Worm (Caenorhabditis elegans): ENCODE results near the gene Y7A5A.24.

- TF ChIP-seq nhr-28 (tag; optimal IDR thresholded peaks at IDR 0.05) (no peak), ama-1 (optimal IDR thresholded peaks at IDR 0.05) (no peak), ztf-11 (tag; optimal IDR thresholded peaks at IDR 0.05) (no peak), lin-39 (tag; optimal IDR thresholded peaks at IDR 0.05) (no peak), nhr-12 (tag; optimal IDR thresholded peaks at IDR 0.05) (no peak), nhr-237 (tag; optimal IDR thresholded peaks at IDR 0.05) (no peak), fkh-2 (tag; optimal IDR thresholded peaks at IDR 0.05) (no peak), ZK546.5 (tag; optimal IDR thresholded peaks at IDR 0.05) (no peak), elt-2 (tag; optimal IDR thresholded peaks at IDR 0.05) (no peak), mdl-1 (tag; optimal IDR thresholded peaks at IDR 0.05) (no peak)
Measured at ce11 chrX:15772674-15773073, 9.3 kb downstream of the Y7A5A.24 start, which contains the start of gene Y7A5A.2.
